Worm (Caenorhabditis elegans): ENCODE data around the gene C31C9.9.

DNA sequence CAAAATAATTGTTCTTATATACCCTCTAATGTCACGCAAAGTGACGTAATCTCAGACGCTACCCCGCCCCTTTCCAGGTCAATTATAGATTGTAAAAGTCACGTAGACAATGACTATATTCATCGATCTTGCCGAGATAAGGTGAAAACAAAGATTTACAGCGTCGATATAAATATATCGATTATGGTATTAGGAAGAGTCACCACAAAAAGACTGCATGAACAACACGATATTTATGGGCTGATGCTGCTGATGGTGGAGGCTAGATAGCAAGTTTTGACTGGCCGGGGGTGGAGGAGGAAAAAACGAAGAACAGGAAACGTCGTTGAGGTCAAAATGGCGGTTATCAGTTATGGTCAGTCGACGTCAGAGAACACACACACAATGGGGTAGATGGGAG is 16.2 kb upstream of the C31C9.9 start:
- TF ChIP-seq flt-1 (GFP tag; IDR thresholded peaks at IDR 0.05) (no peak), T22C8.4 (GFP tag; IDR thresholded peaks at IDR 0.05) (no peak), tab-1 (GFP tag; IDR thresholded peaks at IDR 0.05) (no peak), cog-1 (tag; optimal IDR thresholded peaks at IDR 0.05) (no peak), klf-2 (GFP tag; conservative IDR thresholded peaks at IDR 0.05) (no peak), ztf-23 (GFP tag; IDR thresholded peaks at IDR 0.05) (no peak), ref-1 (GFP tag; conservative IDR thresholded peaks at IDR 0.05) (no peak), ztf-29 (GFP tag; IDR thresholded peaks at IDR 0.05) (no peak)
